Worm (Caenorhabditis elegans) whole organism, early embryonic: Measurements from ENCODE around the gene F25B5.5.

Experiments used
- aly-1 ChIP-seq: sonication (generic microtip); optimal IDR thresholded peaks from 2 replicates; lab custom pipeline; 2016; ENCODE audit warnings: missing genetic modification characterization, missing compliant biosample characterization
- ama-1 ChIP-seq: fragments of 150-350 bp; optimal IDR thresholded peaks from 2 replicates; lab custom pipeline; 2014
- scrt-1 ChIP-seq: fragments of 200-800 bp; sonication (Bioruptor generic); IDR thresholded peaks from 2 replicates; pipeline ENCODE4 v1.3.6; 2022; ENCODE audit warnings: missing genetic modification characterization, missing compliant biosample characterization

DNA sequence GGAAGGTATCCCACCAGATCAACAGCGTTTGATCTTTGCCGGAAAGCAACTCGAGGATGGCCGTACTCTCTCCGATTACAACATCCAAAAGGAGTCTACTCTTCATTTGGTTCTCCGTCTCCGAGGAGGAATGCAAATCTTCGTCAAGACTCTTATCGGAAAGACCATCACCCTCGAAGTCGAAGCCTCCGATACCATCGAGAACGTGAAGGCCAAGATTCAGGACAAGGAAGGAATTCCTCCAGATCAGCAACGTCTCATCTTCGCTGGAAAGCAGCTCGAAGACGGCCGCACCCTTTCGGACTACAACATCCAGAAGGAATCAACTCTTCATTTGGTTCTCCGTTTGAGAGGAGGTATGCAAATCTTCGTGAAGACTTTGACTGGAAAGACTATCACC is 3.8 kb downstream of the F25B5.5 start:
- no peak for TF ChIP-seq ama-1
- no peak for TF ChIP-seq scrt-1
- no peak for TF ChIP-seq aly-1 (tag; lab: Kevin White, UChicago)
